Worm (Caenorhabditis elegans) whole organism, L3 larva: Measurements from ENCODE around the gene C16D9.4.

Experiments
- R02D3.7 ChIP-seq: fragments of 150-350 bp; optimal IDR thresholded peaks from 2 replicates; lab custom pipeline; 2014; ENCODE audit warnings: missing biosample characterization, missing genetic modification characterization
- ama-1 ChIP-seq: fragments of 150-350 bp; optimal IDR thresholded peaks from 2 replicates; lab custom pipeline; 2018
- jun-1 ChIP-seq: fragments of 150-350 bp; optimal IDR thresholded peaks from 2 replicates; lab custom pipeline; 2014; ENCODE audit warnings: missing biosample characterization, missing genetic modification reagents, missing genetic modification characterization
- nhr-11 ChIP-seq: fragments of 150-350 bp; optimal IDR thresholded peaks from 2 replicates; lab custom pipeline; 2014; ENCODE audit warnings: missing biosample characterization, missing genetic modification characterization
- nhr-12 ChIP-seq: fragments of 150-350 bp; optimal IDR thresholded peaks from 2 replicates; lab custom pipeline; 2014; ENCODE audit warnings: missing biosample characterization, missing genetic modification characterization
- nhr-237 ChIP-seq: fragments of 150-350 bp; optimal IDR thresholded peaks from 2 replicates; lab custom pipeline; 2014; ENCODE audit warnings: missing biosample characterization, missing genetic modification characterization
- nhr-25 ChIP-seq: sonication (generic microtip); optimal IDR thresholded peaks from 2 replicates; lab custom pipeline; 2017; ENCODE audit warnings: missing biosample characterization, missing genetic modification characterization
- nhr-67 ChIP-seq: fragments of 150-350 bp; optimal IDR thresholded peaks from 2 replicates; lab custom pipeline; 2014; ENCODE audit warnings: missing biosample characterization, missing genetic modification characterization
- nhr-76 ChIP-seq: fragments of 150-350 bp; sonication (generic microtip); optimal IDR thresholded peaks from 5 replicates; lab custom pipeline; 2014; ENCODE audit warnings: missing biosample characterization, missing genetic modification characterization
- nhr-77 ChIP-seq: fragments of 150-350 bp; optimal IDR thresholded peaks from 2 replicates; lab custom pipeline; 2014; ENCODE audit warnings: missing biosample characterization, missing genetic modification characterization
- skn-1 ChIP-seq: fragments of 150-350 bp; optimal IDR thresholded peaks from 2 replicates; lab custom pipeline; 2014; ENCODE audit warnings: missing biosample characterization, missing genetic modification characterization
- zag-1 ChIP-seq: fragments of 150-350 bp; optimal IDR thresholded peaks from 2 replicates; lab custom pipeline; 2014; ENCODE audit warnings: missing biosample characterization, missing genetic modification characterization

- TF ChIP-seq nhr-11: no peak
- TF ChIP-seq ama-1 (lab: Kevin White, UChicago): no peak
- TF ChIP-seq zag-1 (tag; lab: Kevin White, UChicago): no peak
- TF ChIP-seq R02D3.7 (tag; lab: Kevin White, UChicago): no peak
- TF ChIP-seq nhr-76 (tag; lab: Kevin White, UChicago): no peak
- TF ChIP-seq nhr-67 (tag; lab: Kevin White, UChicago): no peak
- TF ChIP-seq nhr-77 (tag; lab: Kevin White, UChicago): no peak
- no peak for TF ChIP-seq nhr-25 (tag; lab: Kevin White, UChicago)
- TF ChIP-seq skn-1 (tag; lab: Kevin White, UChicago): no peak
- no peak for TF ChIP-seq nhr-12 (tag; lab: Kevin White, UChicago)
- TF ChIP-seq jun-1 (tag; lab: Kevin White, UChicago): no peak
- TF ChIP-seq nhr-237 (tag; lab: Kevin White, UChicago): no peak
These were observed 503 bp upstream of the C16D9.4 start for ce11 chrV:8243201-8243600.
